Worm (Caenorhabditis elegans) whole organism, young adult: ENCODE measurements around the gene nhr-264.
A peak's percentile ranks its signal among the peaks of the same experiment; 100 is the strongest.

Experiments
- B0035.1 ChIP-seq: sonication (generic microtip); optimal IDR thresholded peaks from 2 replicates; lab custom pipeline; 2016; ENCODE audit warnings: missing genetic modification characterization, mild to moderate bottlenecking, missing compliant biosample characterization, missing genotype, missing genetic modification reagents
- B0336.3 ChIP-seq: fragments of 200-800 bp; sonication (Bioruptor generic); IDR thresholded peaks from 2 replicates; pipeline ENCODE4 v1.3.6; 2022; ENCODE audit warnings: missing genetic modification characterization, missing compliant biosample characterization
- F39B2.1 ChIP-seq: fragments of 200-800 bp; sonication (Bioruptor generic); IDR thresholded peaks from 2 replicates; pipeline ENCODE4 v1.3.6; 2022; ENCODE audit warnings: missing genetic modification reagents, missing genetic modification characterization, missing compliant biosample characterization
- F49E8.2 ChIP-seq: sonication (generic microtip); optimal IDR thresholded peaks from 3 replicates; lab custom pipeline; 2017; ENCODE audit warnings: missing genetic modification characterization, mild to moderate bottlenecking, missing compliant biosample characterization, antibody characterized with exemption, moderate library complexity; ENCODE audit not compliant: insufficient read depth
- K12H6.12 ChIP-seq: fragments of 200-800 bp; sonication (Bioruptor generic); optimal IDR thresholded peaks from 2 replicates; lab custom pipeline; 2018; ENCODE audit warnings: mild to moderate bottlenecking, missing genetic modification characterization, missing compliant biosample characterization
- T07F8.4 ChIP-seq: sonication (generic microtip); optimal IDR thresholded peaks from 2 replicates; lab custom pipeline; 2016; ENCODE audit warnings: mild to moderate bottlenecking, missing genetic modification characterization, moderate library complexity, missing compliant biosample characterization
- Y53G8AR.9 ChIP-seq: fragments of 200-800 bp; sonication (Bioruptor generic); conservative IDR thresholded peaks from 2 replicates; pipeline ENCODE4 v1.3.6; 2022; ENCODE audit warnings: missing genetic modification reagents, missing genetic modification characterization, missing compliant biosample characterization
- Y56A3A.18 ChIP-seq: fragments of 200-800 bp; sonication (Bioruptor generic); IDR thresholded peaks from 2 replicates; pipeline ENCODE4 v1.3.6; 2022; ENCODE audit warnings: missing genetic modification reagents, missing genetic modification characterization, missing compliant biosample characterization
- ZK185.1 ChIP-seq: sonication (generic microtip); optimal IDR thresholded peaks from 2 replicates; lab custom pipeline; 2016; ENCODE audit warnings: mild to moderate bottlenecking, missing genetic modification characterization, missing compliant biosample characterization; ENCODE audit not compliant: poor library complexity, severe bottlenecking
- ama-1 ChIP-seq, 3 experiments: fragments of 150-350 bp in 1 of 3; sonication (generic microtip) in 2 of 3; optimal IDR thresholded peaks; 2 replicates each; lab custom pipeline; 2014 to 2018; ENCODE audit warnings: missing biosample characterization in 2 of 3, missing genetic modification characterization in 2 of 3, missing genetic modification reagents in 2 of 3
- aptf-3 ChIP-seq: fragments of 200-800 bp; sonication (Bioruptor generic); IDR thresholded peaks from 2 replicates; pipeline ENCODE4 v1.3.6; 2022; ENCODE audit warnings: missing genetic modification characterization, missing compliant biosample characterization
- attf-5 ChIP-seq: fragments of 200-800 bp; sonication (Bioruptor generic); optimal IDR thresholded peaks from 2 replicates; lab custom pipeline; 2018; ENCODE audit warnings: mild to moderate bottlenecking, missing genetic modification characterization, missing compliant biosample characterization
- cebp-1 ChIP-seq, 2 experiments: fragments of 200-800 bp in 1 of 2; sonication (Bioruptor generic) in 1 of 2; sonication (generic microtip) in 1 of 2; IDR thresholded peaks in 1 of 2; optimal IDR thresholded peaks in 1 of 2; 2 replicates each; pipeline versions ENCODE4 v1.3.6 to Lab custom; 2017 to 2022; ENCODE audit warnings: missing compliant biosample characterization in 2 of 2, missing genetic modification characterization in 2 of 2, mild to moderate bottlenecking in 1 of 2, missing genetic modification reagents in 1 of 2, moderate library complexity in 1 of 2
- ceh-40 ChIP-seq: fragments of 200-800 bp; sonication (Bioruptor generic); IDR thresholded peaks from 2 replicates; pipeline ENCODE4 v1.3.6; 2022; ENCODE audit warnings: missing genetic modification characterization, missing compliant biosample characterization
- ceh-79 ChIP-seq: sonication (generic microtip); optimal IDR thresholded peaks from 2 replicates; lab custom pipeline; 2017; ENCODE audit warnings: mild to moderate bottlenecking, missing genetic modification characterization, missing compliant biosample characterization
- chd-7 ChIP-seq: sonication (generic microtip); optimal IDR thresholded peaks from 2 replicates; lab custom pipeline; 2016; ENCODE audit warnings: mild to moderate bottlenecking, missing genetic modification characterization, moderate library complexity, missing compliant biosample characterization
- dox-1 ChIP-seq: fragments of 200-800 bp; sonication (Bioruptor generic); IDR thresholded peaks from 2 replicates; pipeline ENCODE4 v1.3.6; 2022; ENCODE audit warnings: missing genetic modification reagents, missing genetic modification characterization, missing compliant biosample characterization
- egrh-3 ChIP-seq: fragments of 200-800 bp; sonication (Bioruptor generic); IDR thresholded peaks from 2 replicates; pipeline ENCODE4 v1.3.6; 2022; ENCODE audit warnings: missing genetic modification reagents, missing genetic modification characterization, missing compliant biosample characterization
- ekl-4 ChIP-seq: fragments of 200-800 bp; sonication (Bioruptor generic); IDR thresholded peaks from 2 replicates; pipeline ENCODE4 v1.3.6; 2022; ENCODE audit warnings: missing genetic modification reagents, missing genetic modification characterization, missing compliant biosample characterization
- him-1 ChIP-seq: sonication (generic microtip); optimal IDR thresholded peaks from 2 replicates; lab custom pipeline; 2016; ENCODE audit warnings: missing genotype, missing genetic modification reagents, missing genetic modification characterization, missing compliant biosample characterization
- hlh-12 ChIP-seq: sonication (generic microtip); optimal IDR thresholded peaks from 2 replicates; lab custom pipeline; 2016; ENCODE audit warnings: missing genetic modification characterization, missing compliant biosample characterization
- hlh-26 ChIP-seq: fragments of 200-800 bp; sonication (Bioruptor generic); conservative IDR thresholded peaks from 2 replicates; pipeline ENCODE4 v1.3.6; 2022; ENCODE audit warnings: missing genetic modification reagents, missing genetic modification characterization, missing compliant biosample characterization
- hrde-1 ChIP-seq: sonication (generic microtip); optimal IDR thresholded peaks from 2 replicates; lab custom pipeline; 2016; ENCODE audit warnings: missing genetic modification characterization, mild to moderate bottlenecking, missing compliant biosample characterization, moderate library complexity, missing genotype, missing genetic modification reagents, borderline replicate concordance
- lag-1 ChIP-seq: fragments of 200-800 bp; sonication (Bioruptor generic); IDR thresholded peaks from 2 replicates; pipeline ENCODE4 v1.3.6; 2022; ENCODE audit warnings: missing genetic modification reagents, missing genetic modification characterization, missing compliant biosample characterization
- lin-35 ChIP-seq, 3 experiments: fragments of 150-350 bp in 2 of 3; sonication (generic microtip) in 1 of 3; optimal IDR thresholded peaks; 2 replicates each; lab custom pipeline; 2014 to 2018; ENCODE audit warnings: missing biosample characterization in 3 of 3, missing genetic modification characterization in 3 of 3, missing genetic modification reagents in 3 of 3
- lin-54 ChIP-seq: fragments of 200-800 bp; sonication (Bioruptor generic); optimal IDR thresholded peaks from 2 replicates; lab custom pipeline; 2018; ENCODE audit warnings: mild to moderate bottlenecking, missing genetic modification characterization, missing compliant biosample characterization
- lsl-1 ChIP-seq: fragments of 200-800 bp; sonication (Bioruptor generic); optimal IDR thresholded peaks from 2 replicates; lab custom pipeline; 2018; ENCODE audit warnings: mild to moderate bottlenecking, missing genetic modification characterization, moderate library complexity, missing compliant biosample characterization
- madf-10 ChIP-seq: sonication (generic microtip); optimal IDR thresholded peaks from 2 replicates; lab custom pipeline; 2016; ENCODE audit warnings: mild to moderate bottlenecking, missing genetic modification characterization, missing compliant biosample characterization
- mcd-1 ChIP-seq: fragments of 200-800 bp; sonication (Bioruptor generic); IDR thresholded peaks from 2 replicates; pipeline ENCODE4 v1.3.6; 2022; ENCODE audit warnings: missing genetic modification reagents, missing genetic modification characterization, missing compliant biosample characterization
- nfya-1 ChIP-seq: sonication (generic microtip); optimal IDR thresholded peaks from 2 replicates; lab custom pipeline; 2017; ENCODE audit warnings: antibody characterized with exemption, missing compliant biosample characterization, missing genetic modification characterization, borderline replicate concordance; ENCODE audit not compliant: insufficient read depth
- nfya-2 ChIP-seq: fragments of 200-800 bp; sonication (Bioruptor generic); IDR thresholded peaks from 2 replicates; pipeline ENCODE4 v1.3.6; 2022; ENCODE audit warnings: missing genetic modification reagents, missing genetic modification characterization, missing compliant biosample characterization
- nfyb-1 ChIP-seq: fragments of 200-800 bp; sonication (Bioruptor generic); IDR thresholded peaks from 2 replicates; pipeline ENCODE4 v1.3.6; 2022; ENCODE audit warnings: missing genetic modification reagents, missing genetic modification characterization, missing compliant biosample characterization
- nhr-120 ChIP-seq: fragments of 200-800 bp; sonication (Bioruptor generic); IDR thresholded peaks from 2 replicates; pipeline ENCODE4 v1.3.6; 2022; ENCODE audit warnings: missing genetic modification characterization, missing compliant biosample characterization
- nhr-179 ChIP-seq: sonication (generic microtip); optimal IDR thresholded peaks from 2 replicates; lab custom pipeline; 2016; ENCODE audit warnings: mild to moderate bottlenecking, missing genetic modification characterization, missing compliant biosample characterization
- nhr-80 ChIP-seq: sonication (generic microtip); optimal IDR thresholded peaks from 2 replicates; lab custom pipeline; 2016; ENCODE audit warnings: missing genetic modification characterization, missing compliant biosample characterization
- rec-8 ChIP-seq, 2 experiments: sonication (generic microtip); optimal IDR thresholded peaks; 2 replicates each; lab custom pipeline; 2016; ENCODE audit warnings: mild to moderate bottlenecking in 2 of 2, missing genetic modification characterization in 2 of 2, missing genetic modification reagents in 2 of 2, missing genotype in 2 of 2, missing biosample characterization in 1 of 2, missing compliant biosample characterization in 1 of 2, moderate library complexity in 1 of 2
- repo-1 ChIP-seq: sonication (generic microtip); optimal IDR thresholded peaks from 2 replicates; lab custom pipeline; 2017; ENCODE audit warnings: mild to moderate bottlenecking, missing genetic modification characterization, missing compliant biosample characterization
- rpc-1 ChIP-seq, 2 experiments: fragments of 150-350 bp in 1 of 2; sonication (generic microtip) in 1 of 2; optimal IDR thresholded peaks; 2 replicates each; lab custom pipeline; 2014 to 2018; ENCODE audit warnings: missing biosample characterization in 1 of 2, missing genetic modification characterization in 1 of 2, missing genetic modification reagents in 1 of 2, missing genotype in 1 of 2
- sptf-2 ChIP-seq: fragments of 200-800 bp; sonication (Bioruptor generic); optimal IDR thresholded peaks from 2 replicates; lab custom pipeline; 2018; ENCODE audit warnings: mild to moderate bottlenecking, missing genetic modification characterization, missing compliant biosample characterization
- xnd-1 ChIP-seq: sonication (generic microtip); optimal IDR thresholded peaks from 2 replicates; lab custom pipeline; 2016; ENCODE audit warnings: missing genotype, missing genetic modification reagents, missing genetic modification characterization, missing compliant biosample characterization
- ztf-18 ChIP-seq: sonication (generic microtip); optimal IDR thresholded peaks from 2 replicates; lab custom pipeline; 2016; ENCODE audit warnings: missing genotype, mild to moderate bottlenecking, missing genetic modification characterization, missing compliant biosample characterization
- ztf-26 ChIP-seq: sonication (generic microtip); optimal IDR thresholded peaks from 2 replicates; lab custom pipeline; 2017; ENCODE audit warnings: missing genetic modification characterization, missing compliant biosample characterization
- ztf-3 ChIP-seq: fragments of 200-800 bp; sonication (Bioruptor generic); optimal IDR thresholded peaks from 2 replicates; lab custom pipeline; 2018; ENCODE audit warnings: mild to moderate bottlenecking, missing genetic modification characterization, missing compliant biosample characterization

Gene nhr-264

DNA sequence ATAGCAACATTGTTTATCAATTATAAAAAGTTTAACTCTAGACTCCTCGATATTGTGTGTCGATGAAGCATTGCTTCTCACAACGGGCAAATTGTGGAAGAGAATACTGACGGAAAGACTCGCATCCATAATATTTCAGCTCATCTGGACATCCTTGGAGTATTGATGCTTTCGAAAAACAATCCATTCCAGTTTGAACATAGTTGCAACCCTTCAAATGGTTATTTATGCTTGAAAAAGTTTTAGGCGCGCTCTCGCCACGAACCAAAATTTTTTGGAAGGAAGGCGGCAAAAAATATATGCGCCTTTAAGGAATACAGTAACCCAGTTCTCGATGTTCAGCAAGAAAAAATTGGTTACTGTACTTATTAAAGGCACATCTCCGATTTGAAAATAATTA lies 28.8 kb upstream of the nhr-264 start (continued):
- peak; percentile 72 for TF ChIP-seq ekl-4 (GFP tag; lab: Robert Waterston, UW)
- no peak for TF ChIP-seq ztf-3 (GFP tag; lab: Kevin White, UChicago)
- TF ChIP-seq nhr-80 (tag; lab: Kevin White, UChicago) = no peak
- no peak for TF ChIP-seq ZK185.1
- no peak for TF ChIP-seq nhr-179 (tag; lab: Kevin White, UChicago)
- peak; percentile 69 for TF ChIP-seq ceh-79 (tag; lab: Kevin White, UChicago)
- TF ChIP-seq B0035.1 = peak; percentile 20
- TF ChIP-seq repo-1 = peak; percentile 32
- TF ChIP-seq hlh-26 = no peak
- no peak for TF ChIP-seq rec-8 (tag; optimal IDR thresholded peaks at IDR 0.05; lab: Kevin White, UChicago)
- no peak for TF ChIP-seq nfya-1 (tag; lab: Kevin White, UChicago)
- TF ChIP-seq T07F8.4 (tag; lab: Kevin White, UChicago) = no peak
- TF ChIP-seq nfya-2 (GFP tag; lab: Robert Waterston, UW) = no peak
- peak; percentile 20 for TF ChIP-seq lin-54 (GFP tag; lab: Kevin White, UChicago)
- TF ChIP-seq ama-1 (optimal IDR thresholded peaks at IDR 0.05; lab: Kevin White, UChicago) = peak; percentile 66
- no peak for TF ChIP-seq ama-1 (GFP tag; optimal IDR thresholded peaks at IDR 0.05; lab: Kevin White, UChicago)
- peak in 1 of 3 experiments; percentile 36 for TF ChIP-seq lin-35 (GFP tag; optimal IDR thresholded peaks at IDR 0.05; lab: Kevin White, UChicago)
- peak; percentile 13 for TF ChIP-seq chd-7 (tag; lab: Kevin White, UChicago)
- TF ChIP-seq Y56A3A.18 (GFP tag; lab: Robert Waterston, UW) = no peak
- TF ChIP-seq mcd-1 (GFP tag; lab: Robert Waterston, UW) = no peak
- TF ChIP-seq sptf-2 (GFP tag; lab: Kevin White, UChicago) = no peak
- no peak for TF ChIP-seq aptf-3 (GFP tag; lab: Robert Waterston, UW)
- no peak for TF ChIP-seq egrh-3 (GFP tag; lab: Robert Waterston, UW)
- TF ChIP-seq hlh-12 (tag; lab: Kevin White, UChicago) = no peak
- 0 out of 2 replicates have a peak, but pooled peaks have one; percentile 41 for TF ChIP-seq nfyb-1 (GFP tag; lab: Robert Waterston, UW)
- TF ChIP-seq cebp-1 (GFP tag; IDR thresholded peaks at IDR 0.05; lab: Robert Waterston, UW) = no peak
- no peak for TF ChIP-seq cebp-1 (tag; optimal IDR thresholded peaks at IDR 0.05; lab: Kevin White, UChicago)
- TF ChIP-seq xnd-1 (tag; lab: Kevin White, UChicago) = no peak
- TF ChIP-seq lag-1 (GFP tag; lab: Robert Waterston, UW) = 0 out of 2 replicates have a peak, but pooled peaks have one; percentile 57
- peak; percentile 38 for TF ChIP-seq lsl-1
- TF ChIP-seq hrde-1 (tag; lab: Kevin White, UChicago) = no peak
- TF ChIP-seq ztf-26 (tag; lab: Kevin White, UChicago) = no peak
- peak; percentile 68 for TF ChIP-seq B0336.3 (GFP tag; lab: Robert Waterston, UW)

DNA sequence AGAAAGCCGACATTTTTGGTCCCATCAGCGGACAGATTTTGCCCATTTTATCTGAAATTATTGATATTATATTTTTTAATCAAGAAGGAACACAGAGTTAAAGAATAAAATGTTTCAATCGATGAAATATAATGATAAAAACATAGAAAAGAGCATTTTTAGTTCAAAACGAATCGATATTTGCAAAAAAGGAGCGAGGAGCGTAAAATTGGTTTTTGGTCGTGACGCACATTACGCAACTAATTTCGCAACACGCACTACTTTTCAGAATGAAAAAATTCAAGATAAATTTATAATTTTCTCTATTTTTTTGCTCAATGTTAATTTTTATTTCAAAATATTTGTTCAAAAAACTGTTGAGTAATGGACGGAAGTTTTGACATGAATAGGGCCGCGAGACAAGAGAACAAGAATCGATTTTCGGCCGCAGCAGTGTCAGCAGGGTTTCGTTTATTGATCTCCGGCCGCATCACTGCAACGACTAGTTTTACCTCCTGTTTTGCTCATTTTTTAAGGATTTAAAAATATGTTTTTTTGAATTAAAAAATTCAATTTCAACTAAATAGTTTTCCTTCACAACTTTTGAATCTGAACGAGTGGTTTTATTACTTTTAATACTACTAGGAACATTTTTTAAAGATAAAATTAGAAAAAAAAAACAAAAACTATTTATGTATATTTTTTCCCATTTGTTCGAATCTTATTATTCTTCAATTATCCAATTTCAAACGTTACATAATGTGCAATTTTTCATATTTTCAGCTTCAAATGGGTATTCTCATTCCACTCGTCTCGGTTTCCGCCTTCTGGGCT lies 27.5 kb upstream of the nhr-264 start, which contains the start of the genes F49C12.12 and vha-17:
F49C12.12 (minus strand) TSS at position 51 of the 813 bp plus-strand sequence.
vha-17 (plus strand) TSS at position 763 of the 813 bp plus-strand sequence.
- no peak for TF ChIP-seq Y53G8AR.9
- TF ChIP-seq F39B2.1 (GFP tag; lab: Robert Waterston, UW) = no peak
- TF ChIP-seq F49E8.2 (tag; lab: Kevin White, UChicago) = no peak
- no peak for TF ChIP-seq K12H6.12
- TF ChIP-seq ceh-40 (GFP tag; lab: Robert Waterston, UW) = no peak
- TF ChIP-seq rpc-1 (optimal IDR thresholded peaks at IDR 0.05; lab: Kevin White, UChicago) = no peak
- no peak for TF ChIP-seq rpc-1 (tag; optimal IDR thresholded peaks at IDR 0.05; lab: Kevin White, UChicago)
- peak; percentile 13 for TF ChIP-seq ztf-18 (tag; lab: Kevin White, UChicago)
- peak; percentile 49; the same call in 1 of the 2 replicates for TF ChIP-seq dox-1 (GFP tag; lab: Robert Waterston, UW)
- 0 out of 2 replicates have a peak, but pooled peaks have one; percentile 32 for TF ChIP-seq mcd-1 (GFP tag; lab: Robert Waterston, UW)
- no peak for TF ChIP-seq nhr-120
- TF ChIP-seq lin-54 (GFP tag; lab: Kevin White, UChicago) = peak; percentile 25
- peak; percentile 33 for TF ChIP-seq him-1 (tag; lab: Kevin White, UChicago)
- peak; percentile 0 for TF ChIP-seq lsl-1
- TF ChIP-seq madf-10 (tag; lab: Kevin White, UChicago) = peak; percentile 8
- 0 out of 2 replicates have a peak, but pooled peaks have one; percentile 28 for TF ChIP-seq ekl-4 (GFP tag; lab: Robert Waterston, UW)
- TF ChIP-seq cebp-1 (GFP tag; IDR thresholded peaks at IDR 0.05; lab: Robert Waterston, UW) = peak; percentile 82
- TF ChIP-seq cebp-1 (tag; optimal IDR thresholded peaks at IDR 0.05; lab: Kevin White, UChicago) = peak; percentile 98
- TF ChIP-seq nhr-80 (tag; lab: Kevin White, UChicago) = peak; percentile 82
- peak; percentile 82 for TF ChIP-seq attf-5 (GFP tag; lab: Kevin White, UChicago)
